Worm (Caenorhabditis elegans) whole organism, L4/young adult: Measurements from ENCODE around the gene Y49F6B.14.

Experiments
- W03F9.2 ChIP-seq: fragments of 150-350 bp; optimal IDR thresholded peaks from 2 replicates; lab custom pipeline; 2014; ENCODE audit warnings: missing biosample characterization, missing genetic modification characterization
- him-1 ChIP-seq: sonication (generic microtip); optimal IDR thresholded peaks from 2 replicates; lab custom pipeline; 2016; ENCODE audit warnings: missing genotype, missing genetic modification reagents, missing genetic modification characterization, missing compliant biosample characterization

DNA sequence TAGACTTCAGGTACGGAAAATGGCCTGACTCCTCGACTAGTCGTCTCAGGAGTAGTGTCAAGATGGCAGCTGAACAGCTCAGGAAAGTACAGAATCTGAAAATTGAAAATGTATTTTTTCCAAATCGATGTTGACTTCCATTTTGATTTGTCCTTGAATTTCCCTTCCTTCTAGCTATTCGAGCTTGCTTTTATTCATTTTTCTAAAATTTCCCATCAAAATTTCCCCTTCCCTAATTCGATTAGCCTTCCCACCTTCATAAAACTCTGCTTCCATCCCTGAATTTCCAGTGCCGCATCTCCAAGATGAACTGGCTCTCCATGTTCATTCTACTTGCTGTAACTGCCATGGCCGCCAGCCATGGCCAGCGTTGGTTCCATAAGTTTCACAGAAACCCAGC is 42.5 kb downstream of the Y49F6B.14 start, which contains the start of gene Y49F6B.6:
- no peak for TF ChIP-seq W03F9.2 (tag; lab: Kevin White, UChicago)
- TF ChIP-seq him-1 (tag; lab: Kevin White, UChicago) = no peak
